Worm (Caenorhabditis elegans): ENCODE results near the gene sftd-3.

Gene sftd-3

DNA sequence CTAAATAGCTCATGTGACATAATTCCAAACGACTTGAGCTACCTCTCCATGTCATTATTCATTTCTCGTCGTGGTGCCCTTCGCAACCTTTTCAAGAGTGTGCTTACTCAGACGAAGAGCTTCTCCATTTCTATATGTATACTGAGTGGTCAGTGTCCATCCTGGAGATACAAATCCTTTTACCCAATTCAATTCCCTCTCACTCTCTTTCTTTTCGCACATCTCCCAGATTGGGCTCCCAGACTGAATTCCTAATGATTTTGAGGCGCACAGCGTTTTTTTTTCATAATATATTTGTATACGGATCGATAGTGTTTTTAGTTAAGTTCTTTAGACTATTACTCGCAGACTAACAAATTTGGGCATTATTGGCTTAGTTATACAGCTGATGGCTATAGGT lies 43.0 kb downstream of the sftd-3 start (continued):
- no peak for TF ChIP-seq gei-17 (GFP tag; optimal IDR thresholded peaks at IDR 0.05)
- TF ChIP-seq zfh-2 (GFP tag; conservative IDR thresholded peaks at IDR 0.05) = no peak
- TF ChIP-seq mes-4 (tag; optimal IDR thresholded peaks at IDR 0.05) = no peak
- no peak for TF ChIP-seq ama-1 (optimal IDR thresholded peaks at IDR 0.05)
- no peak for TF ChIP-seq ama-1 (GFP tag; optimal IDR thresholded peaks at IDR 0.05)

DNA sequence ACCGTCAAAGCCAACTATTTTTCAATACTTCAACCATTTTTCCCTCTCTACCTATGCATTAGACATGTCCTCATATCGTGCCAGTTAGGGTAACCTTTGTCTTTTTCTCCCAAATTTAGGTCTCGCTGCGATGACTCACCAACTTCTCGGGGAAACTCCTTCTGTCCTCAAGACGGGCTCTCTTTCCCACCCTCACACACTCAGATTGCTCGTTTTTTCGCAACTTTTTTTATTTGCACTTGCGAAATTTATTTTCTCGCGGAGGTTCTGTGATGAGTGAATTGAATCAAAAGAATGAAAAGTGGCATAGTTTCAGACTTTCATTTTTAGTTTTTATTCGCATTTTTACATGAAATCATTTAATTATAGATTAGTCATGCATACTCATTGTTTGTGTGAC lies 43.6 kb downstream of the sftd-3 start:
- no peak for TF ChIP-seq madf-6 (GFP tag; IDR thresholded peaks at IDR 0.05)
- TF ChIP-seq atf-7 (tag; optimal IDR thresholded peaks at IDR 0.05) = no peak
- TF ChIP-seq cebp-1 (GFP tag; IDR thresholded peaks at IDR 0.05) = no peak
- peak; percentile 75 for TF ChIP-seq cebp-1 (tag; optimal IDR thresholded peaks at IDR 0.05)

DNA sequence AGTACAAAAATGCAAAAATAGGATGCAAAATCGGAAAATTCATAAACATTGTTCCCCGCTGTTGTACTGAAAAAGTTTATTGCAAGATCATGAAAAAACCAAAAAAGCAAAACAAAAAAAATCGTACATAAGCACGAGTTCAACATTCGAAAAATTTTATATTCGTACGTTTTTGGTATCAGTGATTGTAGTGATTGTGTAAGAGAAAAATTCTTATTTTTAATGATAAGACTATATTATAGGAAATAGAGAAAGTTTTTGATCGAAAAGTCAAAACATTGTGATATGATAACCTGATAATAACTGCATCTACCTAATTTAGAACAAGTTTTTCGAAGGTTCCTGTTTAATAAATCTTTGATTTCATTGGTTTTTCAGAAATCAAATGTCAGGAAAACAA lies 46.6 kb downstream of the sftd-3 start:
- TF ChIP-seq cebp-2 (GFP tag; IDR thresholded peaks at IDR 0.05) (no peak), dpl-1 (GFP tag; optimal IDR thresholded peaks at IDR 0.05) (no peak), T26A5.8 (tag; optimal IDR thresholded peaks at IDR 0.05) (no peak), dpff-1 (tag; optimal IDR thresholded peaks at IDR 0.05) (no peak), zim-3 (tag; optimal IDR thresholded peaks at IDR 0.05) (no peak), ceh-27 (GFP tag; optimal IDR thresholded peaks at IDR 0.05) (no peak), hrde-1 (tag; optimal IDR thresholded peaks at IDR 0.05; ENCODE audit: borderline replicate concordance) (no peak), K11D2.4 (GFP tag; IDR thresholded peaks at IDR 0.05) (no peak)

DNA sequence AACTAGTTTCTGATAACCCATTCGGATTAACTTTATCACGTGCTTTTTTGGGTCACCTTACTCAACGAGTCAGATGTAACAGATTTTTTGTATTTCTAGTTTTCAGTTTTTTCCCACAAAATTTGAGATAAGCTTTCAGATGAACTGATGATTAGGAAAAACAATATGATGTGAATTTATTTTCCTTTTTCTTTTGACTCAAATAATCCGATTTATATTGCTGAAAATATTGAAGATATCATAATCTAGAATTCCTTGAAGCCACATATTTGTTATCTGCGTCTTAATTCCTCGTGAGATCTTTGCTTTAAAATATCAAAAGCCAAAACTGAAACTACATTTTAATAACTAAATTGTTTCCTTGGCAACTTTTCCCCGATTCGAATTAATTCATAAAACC lies 47.3 kb downstream of the sftd-3 start:
- TF ChIP-seq zim-3 (tag; optimal IDR thresholded peaks at IDR 0.05) (no peak), ztf-3 (GFP tag; optimal IDR thresholded peaks at IDR 0.05) (no peak)

DNA sequence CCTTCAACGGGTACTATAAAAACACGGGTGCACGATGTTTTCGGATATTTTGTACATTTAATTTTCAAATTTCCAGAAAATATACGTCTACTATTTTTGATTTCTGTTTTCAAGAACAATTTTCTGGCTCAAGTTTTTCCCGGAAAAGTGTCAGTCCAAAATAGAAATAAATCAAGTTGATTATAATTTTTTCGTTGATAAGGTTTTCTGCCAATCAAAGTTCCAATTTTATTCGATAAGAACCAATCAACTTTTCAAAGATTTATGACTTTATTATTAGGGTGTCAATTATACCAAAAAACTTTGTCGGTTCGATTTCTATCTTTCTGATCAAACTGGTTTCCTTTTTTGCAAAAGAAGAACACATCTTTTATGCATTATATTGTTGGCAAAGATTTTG lies 49.3 kb downstream of the sftd-3 start:
- TF ChIP-seq nhr-80 (tag; optimal IDR thresholded peaks at IDR 0.05) (peak; percentile 49), mcd-1 (GFP tag; IDR thresholded peaks at IDR 0.05) (no peak)

DNA sequence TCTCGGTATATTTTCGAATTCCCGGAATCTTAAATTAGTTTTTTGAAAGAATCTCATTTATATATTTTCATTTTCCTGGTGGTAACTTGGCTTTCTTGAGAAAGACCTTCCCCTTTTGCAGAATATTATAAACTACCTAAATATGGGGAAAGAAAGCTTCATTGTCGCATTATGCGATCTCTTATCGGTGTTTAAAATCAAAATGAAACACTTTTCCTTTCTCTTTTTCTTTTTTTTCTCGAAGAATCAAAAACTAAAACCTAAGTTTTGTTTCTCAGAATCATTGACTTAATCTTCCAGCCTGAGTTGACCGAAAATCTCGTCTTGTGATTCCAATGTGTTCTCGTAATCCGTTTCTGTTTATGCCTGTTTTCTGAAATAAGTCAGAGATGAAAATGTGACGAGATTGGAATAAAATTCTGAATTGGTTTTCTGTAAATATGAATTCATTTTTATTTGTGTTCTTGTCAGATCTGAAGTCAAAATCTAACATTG lies 51.4 kb downstream of the sftd-3 start:
- no peak for TF ChIP-seq F10E7.11 (tag; optimal IDR thresholded peaks at IDR 0.05)
- TF ChIP-seq lag-1 (GFP tag; IDR thresholded peaks at IDR 0.05) = no peak
- no peak for TF ChIP-seq tlf-1 (GFP tag; optimal IDR thresholded peaks at IDR 0.05)
- no peak for TF ChIP-seq mcd-1 (GFP tag; IDR thresholded peaks at IDR 0.05)
- TF ChIP-seq nhr-179 (tag; optimal IDR thresholded peaks at IDR 0.05) = no peak
- TF ChIP-seq ceh-91 (GFP tag; IDR thresholded peaks at IDR 0.05) = no peak
- no peak for TF ChIP-seq hsf-1 (GFP tag; IDR thresholded peaks at IDR 0.05)
- no peak for TF ChIP-seq K12H6.12 (tag; optimal IDR thresholded peaks at IDR 0.05)
- no peak for TF ChIP-seq akir-1 (GFP tag; optimal IDR thresholded peaks at IDR 0.05)
- TF ChIP-seq ZK185.1 (tag; optimal IDR thresholded peaks at IDR 0.05; ENCODE audit: poor library complexity, severe bottlenecking) = no peak
- no peak for TF ChIP-seq C17E4.6 (GFP tag; IDR thresholded peaks at IDR 0.05)

DNA sequence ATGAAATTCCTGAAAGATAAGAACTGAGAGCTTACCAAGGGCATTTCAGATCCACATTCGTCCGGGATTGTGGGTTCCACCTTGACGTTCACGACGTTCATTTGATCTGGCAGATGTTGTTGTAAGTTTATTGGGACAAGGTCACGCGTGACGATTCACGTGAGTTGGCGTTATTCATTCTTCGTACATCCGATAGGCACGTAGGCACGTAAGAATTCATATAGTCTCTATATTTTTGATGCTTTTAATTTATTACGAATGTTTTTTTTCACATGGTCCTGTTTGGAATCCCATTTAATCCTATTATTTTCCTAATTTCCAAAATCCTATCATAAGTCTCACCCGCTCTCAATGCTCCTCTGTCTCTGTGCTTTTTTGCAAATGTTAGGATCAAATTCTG lies 52.0 kb downstream of the sftd-3 start, which contains the start of gene B0457.4:
B0457.4 (minus strand) TSS at position 101 of the 400 bp plus-strand sequence.
- TF ChIP-seq K12H6.12 (tag; optimal IDR thresholded peaks at IDR 0.05) (no peak), repo-1 (tag; optimal IDR thresholded peaks at IDR 0.05) (no peak)
